Worm (Caenorhabditis elegans) whole organism, late embryonic: ENCODE data around the gene mrpl-11.

Experiments used
- ama-1 ChIP-seq: fragments of 150-350 bp; optimal IDR thresholded peaks from 2 replicates; lab custom pipeline; 2014
- nfya-1 ChIP-seq: sonication (generic microtip); optimal IDR thresholded peaks from 2 replicates; lab custom pipeline; 2017; ENCODE audit warnings: missing genetic modification characterization, mild to moderate bottlenecking, missing compliant biosample characterization, antibody characterized with exemption, moderate library complexity
- nhr-11 ChIP-seq: fragments of 150-350 bp; optimal IDR thresholded peaks from 2 replicates; lab custom pipeline; 2014; ENCODE audit warnings: missing biosample characterization, missing genetic modification characterization
- pag-3 ChIP-seq: sonication (generic microtip); optimal IDR thresholded peaks from 2 replicates; lab custom pipeline; 2016; ENCODE audit warnings: missing compliant biosample characterization, missing genetic modification characterization, borderline replicate concordance
- sox-4 ChIP-seq: sonication (generic microtip); optimal IDR thresholded peaks from 2 replicates; lab custom pipeline; 2017; ENCODE audit warnings: mild to moderate bottlenecking, missing genetic modification characterization, inconsistent platforms, missing compliant biosample characterization

DNA sequence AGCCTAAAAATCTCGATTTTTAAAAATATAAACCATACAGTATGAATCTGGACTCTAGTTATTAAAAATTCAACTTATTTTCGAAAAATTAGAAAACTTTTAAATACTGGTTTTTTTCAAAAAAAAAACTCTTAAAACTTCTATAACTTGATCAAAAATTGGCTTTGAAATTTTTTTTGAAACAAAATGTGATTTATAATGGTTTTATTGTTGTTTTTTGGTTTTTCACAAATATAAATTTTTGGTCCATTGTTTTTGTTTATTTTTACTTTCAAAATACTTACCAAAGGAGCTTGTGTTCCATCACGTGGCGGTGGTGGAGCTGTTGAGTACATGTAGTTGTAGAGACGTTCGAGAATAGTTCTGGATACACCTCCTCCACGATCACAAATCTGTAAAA lies 20.8 kb downstream of the mrpl-11 start:
- TF ChIP-seq sox-4 (tag; lab: Kevin White, UChicago) = no peak
- TF ChIP-seq pag-3 (tag; lab: Kevin White, UChicago) = no peak
- TF ChIP-seq nfya-1 (tag; lab: Kevin White, UChicago) = no peak
- TF ChIP-seq ama-1 (lab: Kevin White, UChicago) = no peak
- no peak for TF ChIP-seq nhr-11 (tag; lab: Kevin White, UChicago)
